Worm (Caenorhabditis elegans): Measurements from ENCODE around the gene cyp-13A10.
A peak's percentile ranks its signal among the peaks of the same experiment; 100 is the strongest.

The cyp-13A10 gene

DNA sequence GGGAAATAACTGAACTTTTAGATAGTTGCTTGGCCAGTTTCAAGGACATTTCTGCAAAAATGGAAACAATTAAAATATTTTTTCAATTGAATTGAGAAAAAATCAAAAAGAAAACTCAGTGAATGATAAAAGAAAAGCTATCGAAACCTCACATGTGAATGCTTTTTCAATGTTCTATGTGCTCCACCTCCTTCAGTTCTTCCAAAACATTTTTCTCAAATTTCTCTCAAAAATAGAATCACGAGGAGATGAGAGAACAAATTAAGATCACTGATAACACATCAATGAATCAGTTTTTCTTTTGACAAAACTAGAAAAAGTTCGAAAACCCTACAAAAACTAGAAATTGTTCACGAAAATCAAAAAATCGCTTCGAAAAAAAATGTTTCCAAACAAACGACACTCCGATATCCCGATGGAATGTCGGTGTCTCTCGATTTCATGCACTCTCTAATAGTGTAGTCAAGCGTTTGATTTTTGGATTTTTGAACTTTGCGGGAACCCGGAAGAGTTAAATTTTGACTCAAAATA lies 24.0 kb upstream of the cyp-13A10 start, which contains the start of gene ZK1320.9 (continued):
- TF ChIP-seq ceh-44 (GFP tag; IDR thresholded peaks at IDR 0.05) (no peak), lin-15B (tag; optimal IDR thresholded peaks at IDR 0.05) (no peak), ces-1 (GFP tag; optimal IDR thresholded peaks at IDR 0.05) (no peak), dve-1 (tag; optimal IDR thresholded peaks at IDR 0.05; ENCODE audit: insufficient read depth) (peak; percentile 32), daf-16 (GFP tag; optimal IDR thresholded peaks at IDR 0.05) (no peak), daf-16 (tag; optimal IDR thresholded peaks at IDR 0.05) (peak; percentile 54), nhr-11 (tag; optimal IDR thresholded peaks at IDR 0.05) (peak; percentile 75), nhr-41 (GFP tag; IDR thresholded peaks at IDR 0.05) (no peak), lsy-2 (tag; optimal IDR thresholded peaks at IDR 0.05) (peak in 1 of 2 experiments; percentile 1), dmd-6 (GFP tag; IDR thresholded peaks at IDR 0.05) (peak; percentile 48; the same call in 1 of the 2 replicates), nhr-76 (tag; optimal IDR thresholded peaks at IDR 0.05) (peak; percentile 76), Y48G9A.11 (GFP tag; IDR thresholded peaks at IDR 0.05) (peak; percentile 52; the same call in 1 of the 2 replicates), zfp-3 (GFP tag; conservative IDR thresholded peaks at IDR 0.05) (no peak), mdt-29 (GFP tag; IDR thresholded peaks at IDR 0.05) (no peak), hlh-30 (tag; optimal IDR thresholded peaks at IDR 0.05; ENCODE audit: insufficient read depth) (peak; percentile 48)

DNA sequence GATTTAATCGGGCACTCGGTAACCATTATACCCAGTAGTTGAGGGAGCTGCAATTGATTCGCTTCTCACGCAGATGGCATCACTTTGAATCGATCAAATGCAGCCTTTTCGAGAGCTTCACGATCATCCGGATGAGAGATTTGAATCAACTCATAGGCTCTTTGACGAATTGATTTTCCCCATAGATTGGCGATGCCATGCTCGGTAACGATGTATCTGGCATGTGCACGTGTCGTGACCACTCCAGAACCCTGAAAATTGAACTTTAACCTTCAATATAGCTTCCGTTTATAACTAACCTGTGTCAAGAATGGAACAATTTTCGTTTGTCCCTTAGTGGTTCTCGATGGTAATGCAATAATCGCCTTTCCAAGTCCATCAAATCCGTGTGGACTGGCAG lies 21.5 kb upstream of the cyp-13A10 start:
- TF ChIP-seq unc-62 (GFP tag; optimal IDR thresholded peaks at IDR 0.05 in 1 of 2) (peak in 1 of 2 experiments; percentile 52), unc-62 (tag; optimal IDR thresholded peaks at IDR 0.05) (no peak), T26A8.4 (GFP tag; IDR thresholded peaks at IDR 0.05) (0 out of 2 replicates have a peak, but pooled peaks have one; percentile 24), set-16 (GFP tag; IDR thresholded peaks at IDR 0.05) (no peak)

DNA sequence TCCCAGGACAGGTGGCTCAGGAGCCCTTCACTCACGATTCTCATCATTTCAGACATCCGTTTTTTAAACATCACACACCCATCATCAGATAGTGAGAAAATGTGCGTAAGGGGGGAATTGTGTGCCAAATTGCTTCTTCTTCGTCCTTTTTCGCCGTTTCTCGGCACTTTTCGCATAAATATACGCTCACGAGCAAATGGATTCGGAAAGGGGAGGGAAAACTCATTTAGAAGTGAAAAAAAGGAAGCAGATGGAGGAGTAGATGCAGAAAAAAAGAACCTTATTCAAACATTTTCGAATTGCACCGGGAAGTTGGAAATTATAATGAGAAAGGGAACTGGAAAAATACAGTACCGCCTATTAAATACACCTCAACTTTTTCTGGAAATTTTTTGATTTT lies 19.4 kb upstream of the cyp-13A10 start:
- TF ChIP-seq vab-7 (GFP tag; IDR thresholded peaks at IDR 0.05) = no peak
- peak; percentile 18 for TF ChIP-seq fkh-10 (GFP tag; optimal IDR thresholded peaks at IDR 0.05)

DNA sequence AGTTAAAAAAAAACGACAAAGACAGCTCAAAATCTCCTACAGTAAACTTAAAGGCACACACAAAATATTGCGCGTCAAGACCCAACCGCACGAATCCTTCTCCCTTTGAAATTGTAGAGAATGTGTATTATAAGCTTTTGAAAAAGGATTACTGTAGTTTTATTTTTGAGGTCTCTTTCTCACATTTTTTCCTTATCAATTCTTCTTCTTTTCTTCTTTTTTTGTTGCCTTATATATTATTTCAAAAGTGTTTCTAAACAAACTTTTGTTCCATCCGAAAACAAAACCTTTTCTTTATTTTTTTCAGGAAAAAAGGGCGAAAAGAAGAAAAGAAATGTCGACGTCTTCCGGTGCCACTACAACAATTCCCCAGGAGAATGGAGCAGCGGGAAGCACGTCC lies 17.8 kb upstream of the cyp-13A10 start, which contains the start of gene ZK1320.13:
ZK1320.13 (plus strand) TSS at position 301 of the 400 bp plus-strand sequence.
- no peak for TF ChIP-seq mdl-1 (tag; optimal IDR thresholded peaks at IDR 0.05)
- no peak for TF ChIP-seq Y105C5A.15 (GFP tag; IDR thresholded peaks at IDR 0.05)
- no peak for TF ChIP-seq unc-39 (tag; optimal IDR thresholded peaks at IDR 0.05)
- TF ChIP-seq arid-1 (GFP tag; conservative IDR thresholded peaks at IDR 0.05) = no peak
- TF ChIP-seq nhr-41 (GFP tag; IDR thresholded peaks at IDR 0.05) = no peak
- no peak for TF ChIP-seq mxl-2 (GFP tag; conservative IDR thresholded peaks at IDR 0.05)

DNA sequence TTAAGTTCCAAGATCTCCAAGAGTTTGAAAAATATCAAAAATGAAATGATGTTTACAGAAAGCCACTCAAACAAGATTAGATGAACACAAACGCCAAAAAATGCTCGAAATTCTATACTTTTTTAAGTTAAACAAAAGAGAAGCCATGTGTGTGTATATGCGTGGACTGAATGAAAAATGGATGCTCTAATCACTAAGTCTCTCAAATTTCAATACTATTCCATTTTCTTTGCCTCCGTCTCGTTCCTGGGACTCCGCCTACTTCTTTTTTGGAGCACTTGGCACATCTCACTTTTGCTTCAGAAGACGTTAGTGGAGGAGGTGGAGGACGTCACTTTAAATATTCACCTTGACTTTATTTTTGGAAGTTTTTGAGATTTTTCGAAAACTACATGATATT lies 17.2 kb upstream of the cyp-13A10 start:
- no peak for TF ChIP-seq mdt-29 (GFP tag; IDR thresholded peaks at IDR 0.05)
- TF ChIP-seq lin-13 (GFP tag; optimal IDR thresholded peaks at IDR 0.05) = no peak
- no peak for TF ChIP-seq zip-2 (tag; optimal IDR thresholded peaks at IDR 0.05)
- TF ChIP-seq unc-130 (GFP tag; optimal IDR thresholded peaks at IDR 0.05) = no peak
- TF ChIP-seq unc-39 (tag; optimal IDR thresholded peaks at IDR 0.05) = no peak
- TF ChIP-seq aly-2 (tag; optimal IDR thresholded peaks at IDR 0.05) = no peak
- TF ChIP-seq lir-3 (tag; optimal IDR thresholded peaks at IDR 0.05) = no peak
- no peak for TF ChIP-seq lin-29 (GFP tag; IDR thresholded peaks at IDR 0.05)
- no peak for TF ChIP-seq attf-4 (tag; optimal IDR thresholded peaks at IDR 0.05)
- no peak for TF ChIP-seq vab-7 (GFP tag; IDR thresholded peaks at IDR 0.05)
- TF ChIP-seq sdz-12 (GFP tag; optimal IDR thresholded peaks at IDR 0.05) = no peak
- no peak for TF ChIP-seq egl-43 (GFP tag; IDR thresholded peaks at IDR 0.05)
- no peak for TF ChIP-seq pqm-1 (tag; optimal IDR thresholded peaks at IDR 0.05)
- no peak for TF ChIP-seq daf-19 (GFP tag; conservative IDR thresholded peaks at IDR 0.05)
- TF ChIP-seq mxl-2 (GFP tag; conservative IDR thresholded peaks at IDR 0.05) = no peak
- no peak for TF ChIP-seq ceh-32 (tag; optimal IDR thresholded peaks at IDR 0.05; ENCODE audit: poor library complexity)
- no peak for TF ChIP-seq nhr-42 (GFP tag; IDR thresholded peaks at IDR 0.05)
- no peak for TF ChIP-seq ZK546.5 (tag; optimal IDR thresholded peaks at IDR 0.05)
- no peak for TF ChIP-seq R02D3.7 (tag; optimal IDR thresholded peaks at IDR 0.05)
- TF ChIP-seq lsy-2 (tag; optimal IDR thresholded peaks at IDR 0.05) = peak in 1 of 2 experiments; percentile 5
- no peak for TF ChIP-seq Y105C5A.15 (GFP tag; IDR thresholded peaks at IDR 0.05)
- no peak for TF ChIP-seq gei-8 (GFP tag; optimal IDR thresholded peaks at IDR 0.05)
- no peak for TF ChIP-seq jun-1 (tag; optimal IDR thresholded peaks at IDR 0.05)
- no peak for TF ChIP-seq nhr-76 (tag; optimal IDR thresholded peaks at IDR 0.05)
- no peak for TF ChIP-seq php-3 (GFP tag; IDR thresholded peaks at IDR 0.05)
